Worm (Caenorhabditis elegans): Measurements from ENCODE around the gene F52E1.5.
A peak's percentile ranks its signal among the peaks of the same experiment; 100 is the strongest.

Gene F52E1.5

DNA sequence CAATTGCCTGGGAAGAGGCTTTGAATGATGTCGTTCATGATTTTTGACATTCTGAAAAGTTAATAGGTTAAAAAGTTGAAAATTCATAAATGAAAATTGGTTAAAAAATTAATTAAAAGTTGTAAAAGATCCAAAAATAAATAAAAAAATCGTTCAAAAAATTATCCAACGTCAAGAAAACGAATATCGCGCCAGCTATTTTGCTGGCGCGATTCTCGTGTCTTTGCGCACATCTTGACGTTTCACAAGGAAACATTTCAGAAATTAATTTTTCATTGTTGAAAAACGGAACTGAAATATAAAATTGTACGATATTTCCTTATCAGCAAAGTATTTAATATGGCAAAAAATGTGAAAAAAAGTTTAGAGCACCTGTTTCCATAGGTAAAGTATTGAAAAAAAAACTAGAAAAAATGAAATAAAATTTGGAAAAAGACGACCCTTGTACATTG is 20.2 kb upstream of the F52E1.5 start, which contains the start of gene mpdu-1 (continued):
- peak in 1 of 2 experiments; percentile 30 for TF ChIP-seq ztf-11 (tag; optimal IDR thresholded peaks at IDR 0.05)

DNA sequence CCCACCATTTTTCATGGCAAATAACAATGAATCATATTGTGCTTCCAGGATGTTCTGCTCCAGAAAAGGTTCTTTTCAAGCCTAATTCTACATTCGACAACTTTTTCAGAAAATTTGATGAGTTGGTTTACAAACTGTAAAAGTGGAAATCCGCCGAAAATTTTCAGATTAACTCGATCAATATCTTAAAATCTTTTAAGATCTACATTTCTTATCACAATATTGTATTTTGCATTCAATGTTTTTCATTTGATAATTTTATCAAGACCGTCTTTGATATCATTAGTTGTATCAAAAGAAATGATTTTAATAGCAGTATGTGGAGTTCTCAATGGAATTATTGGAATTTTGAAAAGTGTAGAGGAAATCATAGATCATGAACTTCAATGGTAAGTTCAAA is 19.5 kb upstream of the F52E1.5 start, which contains the start of gene F38E1.6:
Gene F38E1.6, plus strand, starts transcription at position 301 of the 400 bp plus-strand sequence.
- TF ChIP-seq blmp-1 (tag; optimal IDR thresholded peaks at IDR 0.05) = no peak
- no peak for TF ChIP-seq nhr-11 (tag; optimal IDR thresholded peaks at IDR 0.05)
- peak; percentile 38 for TF ChIP-seq alr-1 (tag; optimal IDR thresholded peaks at IDR 0.05; ENCODE audit: borderline replicate concordance)
- TF ChIP-seq fos-1 (tag; optimal IDR thresholded peaks at IDR 0.05) = no peak
- TF ChIP-seq hlh-4 (tag; optimal IDR thresholded peaks at IDR 0.05) = no peak
- TF ChIP-seq nhr-237 (tag; optimal IDR thresholded peaks at IDR 0.05) = no peak

DNA sequence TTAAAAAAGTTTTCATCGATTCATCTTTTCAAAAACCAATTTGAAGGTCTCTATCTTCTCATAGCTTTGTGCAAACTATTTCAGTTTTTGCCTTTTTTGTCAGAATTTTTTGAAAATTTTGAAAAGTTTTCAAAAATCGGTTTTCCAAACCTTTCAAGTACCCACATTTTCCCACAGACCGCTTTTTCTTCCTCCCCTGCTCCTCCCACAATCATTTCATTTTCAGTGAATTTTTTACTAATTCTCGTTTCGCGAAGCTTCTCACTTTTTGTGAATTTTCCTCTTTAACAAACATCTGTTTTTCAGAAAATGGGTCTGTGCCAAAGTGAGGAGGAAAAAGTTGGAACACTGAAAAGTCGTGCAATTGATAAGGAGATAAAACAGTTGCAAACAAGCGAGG is 8.6 kb upstream of the F52E1.5 start, which contains the start of gene gpa-2:
Gene gpa-2, plus strand, starts transcription at position 301 of the 400 bp plus-strand sequence.
- no peak for TF ChIP-seq ceh-82 (tag; optimal IDR thresholded peaks at IDR 0.05)
- no peak for TF ChIP-seq lin-15B (tag; optimal IDR thresholded peaks at IDR 0.05)
- no peak for TF ChIP-seq unc-98 (GFP tag; IDR thresholded peaks at IDR 0.05)

DNA sequence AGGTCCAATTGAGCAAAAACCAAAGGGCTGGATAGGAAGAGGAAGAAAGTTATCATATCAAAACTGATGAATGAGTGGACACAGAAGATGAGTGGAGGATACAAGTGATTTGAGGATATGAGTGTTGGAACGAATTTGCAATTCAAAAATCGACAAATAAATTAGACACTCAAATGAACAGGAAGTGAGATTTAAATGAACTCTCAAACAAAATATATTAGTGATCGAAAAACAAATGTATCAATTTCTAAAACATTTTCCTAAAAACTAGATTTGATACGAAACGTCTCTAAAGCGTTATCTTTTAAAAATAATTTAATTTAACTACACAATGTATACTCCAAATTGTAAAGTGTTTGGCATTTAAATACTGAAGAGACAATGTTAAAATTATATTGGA is 3.9 kb upstream of the F52E1.5 start, which contains the start of gene F38E1.10:
Gene F38E1.10, minus strand, starts transcription at position 101 of the 400 bp plus-strand sequence.
- TF ChIP-seq irx-1 (tag; optimal IDR thresholded peaks at IDR 0.05) (no peak), skn-1 (tag; optimal IDR thresholded peaks at IDR 0.05) (no peak), nhr-19 (GFP tag; conservative IDR thresholded peaks at IDR 0.05) (no peak)

DNA sequence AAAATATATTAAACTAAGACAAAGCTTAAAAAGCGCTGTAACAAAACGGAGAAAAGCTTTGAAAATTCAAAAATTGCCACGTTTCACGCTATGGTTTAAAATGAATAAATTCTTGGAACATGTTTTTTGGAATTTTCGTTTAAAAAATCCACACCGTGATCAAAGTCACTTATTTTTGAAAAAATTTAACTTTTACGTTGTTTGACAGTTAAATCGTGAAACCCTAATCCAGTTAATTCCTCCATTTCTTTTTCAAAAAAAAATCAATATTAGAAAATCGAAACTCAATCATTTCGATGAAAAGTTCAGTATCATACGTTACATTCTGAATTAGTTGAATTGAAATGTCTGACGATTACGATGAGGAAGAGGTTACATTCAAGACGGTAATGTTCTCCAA is 3.5 kb upstream of the F52E1.5 start, which contains the start of gene F38E1.3:
Gene F38E1.3, plus strand, starts transcription at position 301 of the 400 bp plus-strand sequence.
- TF ChIP-seq ztf-4 (tag; optimal IDR thresholded peaks at IDR 0.05) = no peak
- no peak for TF ChIP-seq zip-4 (GFP tag; optimal IDR thresholded peaks at IDR 0.05)
- no peak for TF ChIP-seq nhr-85 (tag)
- TF ChIP-seq unc-30 (tag; optimal IDR thresholded peaks at IDR 0.05) = no peak
- no peak for TF ChIP-seq pax-3 (tag; optimal IDR thresholded peaks at IDR 0.05)
- TF ChIP-seq alr-1 (tag; optimal IDR thresholded peaks at IDR 0.05; ENCODE audit: borderline replicate concordance) = no peak
- TF ChIP-seq zag-1 (tag; optimal IDR thresholded peaks at IDR 0.05) = no peak
- TF ChIP-seq nhr-20 (tag; optimal IDR thresholded peaks at IDR 0.05) = no peak
- no peak for TF ChIP-seq sptf-1 (tag; optimal IDR thresholded peaks at IDR 0.05)
- no peak for TF ChIP-seq mef-2 (tag; optimal IDR thresholded peaks at IDR 0.05)
- no peak for TF ChIP-seq hlh-17 (GFP tag; optimal IDR thresholded peaks at IDR 0.05; ENCODE audit: borderline replicate concordance)
- TF ChIP-seq ces-1 (GFP tag; optimal IDR thresholded peaks at IDR 0.05) = no peak

DNA sequence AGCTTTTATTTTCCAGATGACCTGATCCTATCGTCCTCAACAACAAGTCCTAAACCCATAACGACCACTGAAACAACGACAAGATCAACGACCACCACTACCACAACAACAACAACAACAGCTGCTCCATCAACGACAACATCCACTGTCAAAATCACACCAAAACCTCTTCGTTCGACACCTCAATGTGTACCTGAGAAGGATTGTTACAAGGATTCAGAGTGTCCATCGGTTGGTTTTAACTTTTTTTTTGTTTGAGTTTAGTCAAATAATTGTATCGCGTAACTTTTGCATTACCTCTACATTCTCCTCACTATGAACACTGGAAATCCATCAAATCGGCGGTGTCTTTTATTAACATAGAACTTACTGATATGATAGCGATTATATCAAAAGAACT is 770 bp downstream of the F52E1.5 start:
- TF ChIP-seq nhr-28 (tag; optimal IDR thresholded peaks at IDR 0.05) (no peak), lir-3 (tag; optimal IDR thresholded peaks at IDR 0.05; ENCODE audit: poor library complexity) (no peak), tlp-1 (tag; optimal IDR thresholded peaks at IDR 0.05) (no peak), C04F5.9 (tag; optimal IDR thresholded peaks at IDR 0.05) (no peak), nhr-90 (tag; optimal IDR thresholded peaks at IDR 0.05; ENCODE audit: poor library complexity) (no peak), nhr-84 (tag; optimal IDR thresholded peaks at IDR 0.05) (no peak)

DNA sequence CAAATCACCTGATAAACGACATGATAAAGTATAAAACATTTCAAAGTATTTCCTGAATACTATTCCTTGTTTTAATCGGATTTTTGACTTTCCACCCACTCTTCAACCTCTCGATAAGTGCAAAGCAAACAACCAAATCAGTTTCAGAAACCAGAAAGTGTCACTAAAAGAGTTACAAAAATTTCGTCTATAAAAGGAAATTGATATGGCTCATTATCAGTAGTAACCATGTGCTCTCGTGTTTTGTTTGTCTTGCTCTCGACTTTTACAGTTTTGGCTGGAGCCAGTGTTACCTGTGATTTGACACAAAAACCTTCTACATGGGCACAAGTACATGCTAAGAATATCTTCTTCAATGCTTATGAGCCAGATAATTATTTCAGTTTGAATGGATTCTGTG is 4.4 kb downstream of the F52E1.5 start, which contains the start of gene F52E1.14:
Gene F52E1.14, plus strand, starts transcription at position 207 of the 400 bp plus-strand sequence.
- TF ChIP-seq lsy-2 (tag; optimal IDR thresholded peaks at IDR 0.05) (no peak), dsc-1 (tag; optimal IDR thresholded peaks at IDR 0.05) (no peak), C04F5.9 (tag; optimal IDR thresholded peaks at IDR 0.05) (no peak), hlh-17 (GFP tag; optimal IDR thresholded peaks at IDR 0.05; ENCODE audit: borderline replicate concordance) (no peak), nhr-71 (tag; optimal IDR thresholded peaks at IDR 0.05) (peak; percentile 14), nhr-77 (tag; optimal IDR thresholded peaks at IDR 0.05) (no peak), lin-35 (GFP tag; optimal IDR thresholded peaks at IDR 0.05) (peak in 1 of 2 experiments; percentile 45), elt-2 (tag; optimal IDR thresholded peaks at IDR 0.05) (peak; percentile 95), hlh-4 (tag; optimal IDR thresholded peaks at IDR 0.05) (no peak), skn-1 (tag; optimal IDR thresholded peaks at IDR 0.05) (no peak), F16B12.6 (tag; optimal IDR thresholded peaks at IDR 0.05) (no peak), elt-3 (tag; optimal IDR thresholded peaks at IDR 0.05) (no peak), ztf-11 (tag; optimal IDR thresholded peaks at IDR 0.05) (no peak), nhr-90 (tag; optimal IDR thresholded peaks at IDR 0.05; ENCODE audit: poor library complexity) (no peak), Y116A8C.19 (tag; optimal IDR thresholded peaks at IDR 0.05; ENCODE audit: borderline replicate concordance) (no peak), ztf-4 (tag; optimal IDR thresholded peaks at IDR 0.05) (no peak), jun-1 (tag; optimal IDR thresholded peaks at IDR 0.05) (peak; percentile 24)
